Fruit fly (Drosophila melanogaster) whole organism, prepupa: ENCODE data around the gene galene.

Experiments
- CG10631 ChIP-seq: fragments of 200-800 bp; sonication (Bioruptor generic); optimal IDR thresholded peaks from 2 replicates; lab custom pipeline; 2016; ENCODE audit warnings: missing biosample characterization, missing genetic modification characterization
- CG11294 ChIP-seq: fragments of 200-800 bp; sonication (Bioruptor generic); IDR thresholded peaks from 2 replicates; pipeline ENCODE4 v1.3.6; 2022; ENCODE audit warnings: missing biosample characterization, missing genetic modification characterization
- CG15336 ChIP-seq: fragments of 200-800 bp; sonication (Bioruptor generic); IDR thresholded peaks from 2 replicates; pipeline ENCODE4 v1.3.6; 2022; ENCODE audit warnings: missing biosample characterization, missing genetic modification characterization
- CG1621 ChIP-seq: fragments of 200-800 bp; sonication (Bioruptor generic); optimal IDR thresholded peaks from 3 replicates; lab custom pipeline; 2018; ENCODE audit warnings: missing biosample characterization, mild to moderate bottlenecking, missing genetic modification characterization
- CG16779 ChIP-seq: fragments of 200-800 bp; sonication (Bioruptor generic); optimal IDR thresholded peaks from 3 replicates; lab custom pipeline; 2017; ENCODE audit warnings: missing biosample characterization, mild to moderate bottlenecking, missing genetic modification characterization
- CG3032 ChIP-seq: fragments of 200-800 bp; optimal IDR thresholded peaks from 2 replicates; lab custom pipeline; 2019; ENCODE audit warnings: missing biosample characterization, mild to moderate bottlenecking, missing genetic modification characterization, moderate library complexity
- CG34406 ChIP-seq: fragments of 200-800 bp; sonication (Bioruptor generic); optimal IDR thresholded peaks from 3 replicates; lab custom pipeline; 2016; ENCODE audit warnings: missing biosample characterization, missing genetic modification characterization
- CG6792 ChIP-seq: fragments of 200-800 bp; sonication (Bioruptor generic); optimal IDR thresholded peaks from 3 replicates; lab custom pipeline; 2016; ENCODE audit warnings: missing biosample characterization, missing genetic modification characterization
- CG6808 ChIP-seq: fragments of 200-800 bp; sonication (Bioruptor generic); optimal IDR thresholded peaks from 3 replicates; lab custom pipeline; 2017; ENCODE audit warnings: missing biosample characterization, missing genetic modification characterization, mild to moderate bottlenecking, moderate library complexity, missing genetic modification reagents
- CG8119 ChIP-seq: fragments of 200-800 bp; sonication (Bioruptor generic); IDR thresholded peaks from 3 replicates; pipeline ENCODE4 v1.3.6; 2022; ENCODE audit warnings: missing biosample characterization, missing genetic modification characterization
- CG8632 ChIP-seq: fragments of 200-800 bp; sonication (Bioruptor generic); optimal IDR thresholded peaks from 3 replicates; lab custom pipeline; 2016; ENCODE audit warnings: missing biosample characterization, missing genetic modification characterization
- Eip78C ChIP-seq: fragments of 200-800 bp; sonication (Bioruptor generic); peaks from one replicate; lab custom pipeline; 2016; ENCODE audit warnings: missing biosample characterization, missing genetic modification characterization
- Eip93F ChIP-seq: fragments of 200-800 bp; sonication (Bioruptor generic); optimal IDR thresholded peaks from 2 replicates; lab custom pipeline; 2016; ENCODE audit warnings: missing biosample characterization, mild to moderate bottlenecking, missing genetic modification characterization
- Ets96B ChIP-seq: fragments of 200-800 bp; optimal IDR thresholded peaks from 2 replicates; lab custom pipeline; 2019; ENCODE audit warnings: missing biosample characterization, mild to moderate bottlenecking, missing genetic modification characterization, moderate library complexity
- Gug ChIP-seq: fragments of 200-800 bp; sonication (Bioruptor generic); IDR thresholded peaks from 2 replicates; pipeline ENCODE4 v1.3.6; 2022; ENCODE audit warnings: missing biosample characterization, missing genetic modification characterization
- Hr38 ChIP-seq: sonication (Bioruptor generic); optimal IDR thresholded peaks from 2 replicates; lab custom pipeline; 2016; ENCODE audit warnings: missing biosample characterization, missing genetic modification characterization
- Hr39 ChIP-seq: fragments of 200-800 bp; sonication (Bioruptor generic); optimal IDR thresholded peaks from 2 replicates; lab custom pipeline; 2016; ENCODE audit warnings: missing biosample characterization, missing genetic modification characterization
- Lpt ChIP-seq: fragments of 200-800 bp; sonication (Bioruptor generic); optimal IDR thresholded peaks from 3 replicates; lab custom pipeline; 2016; ENCODE audit warnings: missing biosample characterization, missing genetic modification characterization
- Met ChIP-seq: fragments of 200-800 bp; sonication (Bioruptor generic); optimal IDR thresholded peaks from 3 replicates; lab custom pipeline; 2016; ENCODE audit warnings: missing biosample characterization, missing genetic modification characterization
- OdsH ChIP-seq: fragments of 200-800 bp; sonication (Bioruptor generic); optimal IDR thresholded peaks from 3 replicates; lab custom pipeline; 2016; ENCODE audit warnings: missing biosample characterization, missing genetic modification characterization
- acj6 ChIP-seq: fragments of 200-800 bp; sonication (Bioruptor generic); optimal IDR thresholded peaks from 3 replicates; lab custom pipeline; 2016; ENCODE audit warnings: missing biosample characterization, missing genetic modification characterization
- cyc ChIP-seq: fragments of 200-800 bp; sonication (Bioruptor generic); optimal IDR thresholded peaks from 3 replicates; lab custom pipeline; 2016; ENCODE audit warnings: missing biosample characterization, missing genetic modification characterization
- dac ChIP-seq: fragments of 200-800 bp; sonication (Bioruptor generic); optimal IDR thresholded peaks from 2 replicates; lab custom pipeline; 2017; ENCODE audit warnings: missing biosample characterization, mild to moderate bottlenecking, missing genetic modification characterization
- eg ChIP-seq: fragments of 200-800 bp; sonication (Bioruptor generic); IDR thresholded peaks from 3 replicates; pipeline ENCODE4 v1.3.6; 2022; ENCODE audit warnings: missing biosample characterization, missing genetic modification characterization
- fd59A ChIP-seq: fragments of 200-800 bp; sonication (Bioruptor generic); optimal IDR thresholded peaks from 2 replicates; lab custom pipeline; 2017; ENCODE audit warnings: missing biosample characterization, mild to moderate bottlenecking, missing genetic modification characterization, missing genetic modification reagents
- fkh ChIP-seq: fragments of 200-800 bp; sonication (Bioruptor generic); optimal IDR thresholded peaks from 3 replicates; lab custom pipeline; 2017; ENCODE audit warnings: missing biosample characterization, mild to moderate bottlenecking, missing genetic modification characterization, moderate library complexity
- net ChIP-seq: fragments of 200-800 bp; sonication (Bioruptor generic); optimal IDR thresholded peaks from 3 replicates; lab custom pipeline; 2016; ENCODE audit warnings: missing biosample characterization, missing genetic modification characterization
- salr ChIP-seq, 2 experiments: fragments of 200-800 bp; sonication (Bioruptor generic); optimal IDR thresholded peaks; 3 replicates each; lab custom pipeline; 2016 to 2018; ENCODE audit warnings: missing biosample characterization in 2 of 2, missing genetic modification characterization in 2 of 2, mild to moderate bottlenecking in 1 of 2
- spab ChIP-seq: fragments of 200-800 bp; sonication (Bioruptor generic); optimal IDR thresholded peaks from 2 replicates; lab custom pipeline; 2017; ENCODE audit warnings: missing biosample characterization, mild to moderate bottlenecking, missing genetic modification characterization, missing genetic modification reagents
- ss ChIP-seq, 2 experiments: fragments of 200-800 bp; sonication (Bioruptor generic); optimal IDR thresholded peaks; 2 replicates in 1 of 2; 3 replicates in 1 of 2; lab custom pipeline; 2017 to 2018; ENCODE audit warnings: mild to moderate bottlenecking in 2 of 2, missing biosample characterization in 2 of 2, missing genetic modification characterization in 2 of 2, moderate library complexity in 1 of 2
- svp ChIP-seq: fragments of 200-800 bp; sonication (Bioruptor generic); peaks from one replicate; lab custom pipeline; 2016; ENCODE audit warnings: missing biosample characterization, missing genetic modification characterization

galene gene

dm6 chr3L:1204674-1205547 lies 30.6 kb upstream of the galene start, which contains the start of gene CG9119 (continued):
- TF ChIP-seq spab (GFP tag; lab: Kevin White, UChicago): peak; percentile 8
- TF ChIP-seq Hr38: no peak

dm6 chr3L:1206682-1207421 lies 28.7 kb upstream of the galene start, which contains the start of gene LysB:
LysB (plus strand) TSS chr3L:1207371.
- TF ChIP-seq CG8119 (GFP tag; lab: Robert Waterston, UW) (no peak), fkh (GFP tag; lab: Kevin White, UChicago) (peak; percentile 33), Met (GFP tag; lab: Kevin White, UChicago) (no peak), Hr39 (GFP tag; lab: Kevin White, UChicago) (no peak)

- TF ChIP-seq salr (GFP tag; optimal IDR thresholded peaks at IDR 0.05; lab: Kevin White, UChicago) (no peak), Eip78C (GFP tag; lab: Kevin White, UChicago) (peak; percentile 63), eg (GFP tag; lab: Robert Waterston, UW) (0 out of 3 replicates have a peak, but pooled peaks have one; percentile 43), acj6 (GFP tag; lab: Kevin White, UChicago) (no peak), svp (peak; percentile 57), CG6808 (GFP tag; lab: Kevin White, UChicago) (no peak), CG8119 (GFP tag; lab: Robert Waterston, UW) (peak; percentile 28; the same call in 1 of the 3 replicates), Lpt (GFP tag; lab: Kevin White, UChicago) (peak; percentile 23), net (GFP tag; lab: Kevin White, UChicago) (peak; percentile 4), ss (GFP tag; optimal IDR thresholded peaks at IDR 0.05; lab: Kevin White, UChicago) (peak in 1 of 2 experiments; percentile 26), CG3032 (tag; lab: Kevin White, UChicago) (no peak)
These were observed 27.3 kb upstream of the galene start for dm6 chr3L:1208206-1208605.

dm6 chr3L:1211096-1211495 lies 24.4 kb upstream of the galene start, which contains the start of gene LysD:
LysD (minus strand) TSS chr3L:1211196.
- no peak for TF ChIP-seq Gug
- TF ChIP-seq dac: no peak
- no peak for TF ChIP-seq CG11294 (GFP tag; lab: Robert Waterston, UW)
- TF ChIP-seq Eip93F (GFP tag; lab: Kevin White, UChicago): no peak
- no peak for TF ChIP-seq CG1621 (tag; lab: Kevin White, UChicago)
- no peak for TF ChIP-seq CG10631 (GFP tag; lab: Kevin White, UChicago)
- no peak for TF ChIP-seq CG3032 (tag; lab: Kevin White, UChicago)
- TF ChIP-seq CG16779 (tag; lab: Kevin White, UChicago): no peak
- TF ChIP-seq OdsH: no peak
- no peak for TF ChIP-seq CG6792 (GFP tag; lab: Kevin White, UChicago)
- TF ChIP-seq Hr39 (GFP tag; lab: Kevin White, UChicago): no peak

- TF ChIP-seq cyc (GFP tag; lab: Kevin White, UChicago) (no peak), CG8632 (no peak), salr (GFP tag; optimal IDR thresholded peaks at IDR 0.05; lab: Kevin White, UChicago) (no peak), CG34406 (no peak), Gug (no peak), CG15336 (GFP tag; lab: Robert Waterston, UW) (no peak), fd59A (no peak), Ets96B (tag; lab: Kevin White, UChicago) (no peak), fkh (GFP tag; lab: Kevin White, UChicago) (no peak)
- TF ChIP-seq, all 60 proteins: peak for 0
These were observed 23.4 kb upstream of the galene start for dm6 chr3L:1212113-1212512.
